Fruit fly (Drosophila melanogaster) whole organism, prepupa: ENCODE measurements around the gene alt.

Source experiments
- CG10669 ChIP-seq: fragments of 200-800 bp; sonication (Bioruptor generic); optimal IDR thresholded peaks from 3 replicates; lab custom pipeline; 2018; ENCODE audit warnings: missing biosample characterization, mild to moderate bottlenecking, missing genetic modification characterization, moderate library complexity
- CG11762 ChIP-seq: fragments of 200-800 bp; sonication (Bioruptor generic); optimal IDR thresholded peaks from 3 replicates; lab custom pipeline; 2016; ENCODE audit warnings: missing biosample characterization, missing genetic modification characterization; ENCODE audit not compliant: insufficient read depth
- CG11902 ChIP-seq: fragments of 200-800 bp; sonication (Bioruptor generic); optimal IDR thresholded peaks from 3 replicates; lab custom pipeline; 2016; ENCODE audit warnings: missing biosample characterization, missing genetic modification characterization
- CG1621 ChIP-seq: fragments of 200-800 bp; sonication (Bioruptor generic); optimal IDR thresholded peaks from 3 replicates; lab custom pipeline; 2018; ENCODE audit warnings: missing biosample characterization, mild to moderate bottlenecking, missing genetic modification characterization
- CG16779 ChIP-seq: fragments of 200-800 bp; sonication (Bioruptor generic); optimal IDR thresholded peaks from 3 replicates; lab custom pipeline; 2017; ENCODE audit warnings: missing biosample characterization, mild to moderate bottlenecking, missing genetic modification characterization
- CG3032 ChIP-seq: fragments of 200-800 bp; optimal IDR thresholded peaks from 2 replicates; lab custom pipeline; 2019; ENCODE audit warnings: missing biosample characterization, mild to moderate bottlenecking, missing genetic modification characterization, moderate library complexity
- CG31627 ChIP-seq: fragments of 200-800 bp; sonication (Bioruptor generic); optimal IDR thresholded peaks from 3 replicates; lab custom pipeline; 2016; ENCODE audit warnings: missing biosample characterization, missing genetic modification characterization
- CG32006 ChIP-seq: fragments of 200-800 bp; sonication (Bioruptor generic); optimal IDR thresholded peaks from 3 replicates; lab custom pipeline; 2017; ENCODE audit warnings: missing biosample characterization, mild to moderate bottlenecking, missing genetic modification characterization
- CG3919 ChIP-seq: fragments of 200-800 bp; sonication (Bioruptor generic); optimal IDR thresholded peaks from 3 replicates; lab custom pipeline; 2016; ENCODE audit warnings: missing biosample characterization, missing genetic modification characterization
- CG6163 ChIP-seq: fragments of 200-800 bp; sonication (Bioruptor generic); IDR thresholded peaks from 3 replicates; pipeline ENCODE4 v1.3.6; 2022; ENCODE audit warnings: missing biosample characterization, missing genetic modification characterization
- CG6276 ChIP-seq: fragments of 200-800 bp; sonication (Bioruptor generic); optimal IDR thresholded peaks from 2 replicates; lab custom pipeline; 2017; ENCODE audit warnings: missing biosample characterization, mild to moderate bottlenecking, missing genetic modification characterization
- CG6792 ChIP-seq: fragments of 200-800 bp; sonication (Bioruptor generic); optimal IDR thresholded peaks from 3 replicates; lab custom pipeline; 2016; ENCODE audit warnings: missing biosample characterization, missing genetic modification characterization
- CG6808 ChIP-seq: fragments of 200-800 bp; sonication (Bioruptor generic); optimal IDR thresholded peaks from 3 replicates; lab custom pipeline; 2017; ENCODE audit warnings: missing biosample characterization, missing genetic modification characterization, mild to moderate bottlenecking, moderate library complexity, missing genetic modification reagents
- CG7368 ChIP-seq: fragments of 200-800 bp; sonication (Bioruptor generic); optimal IDR thresholded peaks from 3 replicates; lab custom pipeline; 2016; ENCODE audit warnings: missing biosample characterization, missing genetic modification characterization
- CG8319 ChIP-seq: fragments of 200-800 bp; sonication (Bioruptor generic); optimal IDR thresholded peaks from 3 replicates; lab custom pipeline; 2016; ENCODE audit warnings: missing biosample characterization, missing genetic modification characterization
- CG8632 ChIP-seq: fragments of 200-800 bp; sonication (Bioruptor generic); optimal IDR thresholded peaks from 3 replicates; lab custom pipeline; 2016; ENCODE audit warnings: missing biosample characterization, missing genetic modification characterization
- CG9139 ChIP-seq: fragments of 200-800 bp; sonication (Bioruptor generic); optimal IDR thresholded peaks from 3 replicates; lab custom pipeline; 2017; ENCODE audit warnings: missing biosample characterization, mild to moderate bottlenecking, missing genetic modification characterization
- Eip78C ChIP-seq: fragments of 200-800 bp; sonication (Bioruptor generic); peaks from one replicate; lab custom pipeline; 2016; ENCODE audit warnings: missing biosample characterization, missing genetic modification characterization
- Eip93F ChIP-seq: fragments of 200-800 bp; sonication (Bioruptor generic); optimal IDR thresholded peaks from 2 replicates; lab custom pipeline; 2016; ENCODE audit warnings: missing biosample characterization, mild to moderate bottlenecking, missing genetic modification characterization
- Ets21C ChIP-seq: fragments of 200-800 bp; sonication (Bioruptor generic); optimal IDR thresholded peaks from 3 replicates; lab custom pipeline; 2016; ENCODE audit warnings: missing biosample characterization, missing genetic modification characterization
- Ets96B ChIP-seq: fragments of 200-800 bp; optimal IDR thresholded peaks from 2 replicates; lab custom pipeline; 2019; ENCODE audit warnings: missing biosample characterization, mild to moderate bottlenecking, missing genetic modification characterization, moderate library complexity
- Gug ChIP-seq: fragments of 200-800 bp; sonication (Bioruptor generic); IDR thresholded peaks from 2 replicates; pipeline ENCODE4 v1.3.6; 2022; ENCODE audit warnings: missing biosample characterization, missing genetic modification characterization
- Hr38 ChIP-seq: sonication (Bioruptor generic); optimal IDR thresholded peaks from 2 replicates; lab custom pipeline; 2016; ENCODE audit warnings: missing biosample characterization, missing genetic modification characterization
- Hr4 ChIP-seq: fragments of 200-800 bp; sonication (Bioruptor generic); optimal IDR thresholded peaks from 3 replicates; lab custom pipeline; 2016; ENCODE audit warnings: missing biosample characterization, missing genetic modification characterization
- Lpt ChIP-seq: fragments of 200-800 bp; sonication (Bioruptor generic); optimal IDR thresholded peaks from 3 replicates; lab custom pipeline; 2016; ENCODE audit warnings: missing biosample characterization, missing genetic modification characterization
- Met ChIP-seq: fragments of 200-800 bp; sonication (Bioruptor generic); optimal IDR thresholded peaks from 3 replicates; lab custom pipeline; 2016; ENCODE audit warnings: missing biosample characterization, missing genetic modification characterization
- OdsH ChIP-seq: fragments of 200-800 bp; sonication (Bioruptor generic); optimal IDR thresholded peaks from 3 replicates; lab custom pipeline; 2016; ENCODE audit warnings: missing biosample characterization, missing genetic modification characterization
- Smox ChIP-seq: fragments of 200-800 bp; sonication (Bioruptor generic); optimal IDR thresholded peaks from 3 replicates; lab custom pipeline; 2016; ENCODE audit warnings: missing biosample characterization, missing genetic modification characterization
- Sox102F ChIP-seq: fragments of 200-800 bp; sonication (Bioruptor generic); optimal IDR thresholded peaks from 2 replicates; lab custom pipeline; 2016; ENCODE audit warnings: missing biosample characterization, mild to moderate bottlenecking, missing genetic modification characterization
- Sox14 ChIP-seq: fragments of 200-800 bp; sonication (Bioruptor generic); optimal IDR thresholded peaks from 3 replicates; lab custom pipeline; 2016; ENCODE audit warnings: missing biosample characterization, missing genetic modification characterization
- Sox15 ChIP-seq: fragments of 200-800 bp; sonication (Bioruptor generic); optimal IDR thresholded peaks from 3 replicates; lab custom pipeline; 2016; ENCODE audit warnings: missing biosample characterization, missing genetic modification characterization
- achi ChIP-seq: fragments of 200-800 bp; sonication (Bioruptor generic); optimal IDR thresholded peaks from 3 replicates; lab custom pipeline; 2016; ENCODE audit warnings: missing biosample characterization, missing genetic modification characterization
- cyc ChIP-seq: fragments of 200-800 bp; sonication (Bioruptor generic); optimal IDR thresholded peaks from 3 replicates; lab custom pipeline; 2016; ENCODE audit warnings: missing biosample characterization, missing genetic modification characterization
- dac ChIP-seq: fragments of 200-800 bp; sonication (Bioruptor generic); optimal IDR thresholded peaks from 2 replicates; lab custom pipeline; 2017; ENCODE audit warnings: missing biosample characterization, mild to moderate bottlenecking, missing genetic modification characterization
- dsx ChIP-seq: fragments of 200-800 bp; optimal IDR thresholded peaks from 3 replicates; lab custom pipeline; 2019; ENCODE audit warnings: missing biosample characterization, mild to moderate bottlenecking, missing genetic modification characterization, moderate library complexity; ENCODE audit not compliant: poor library complexity, severe bottlenecking
- eg ChIP-seq: fragments of 200-800 bp; sonication (Bioruptor generic); IDR thresholded peaks from 3 replicates; pipeline ENCODE4 v1.3.6; 2022; ENCODE audit warnings: missing biosample characterization, missing genetic modification characterization
- esn ChIP-seq: fragments of 200-800 bp; sonication (Bioruptor generic); optimal IDR thresholded peaks from 2 replicates; lab custom pipeline; 2016; ENCODE audit warnings: missing biosample characterization, mild to moderate bottlenecking, missing genetic modification characterization, moderate library complexity
- fd85E ChIP-seq: fragments of 200-800 bp; sonication (Bioruptor generic); optimal IDR thresholded peaks from 3 replicates; lab custom pipeline; 2016; ENCODE audit warnings: missing biosample characterization, missing genetic modification characterization
- fkh ChIP-seq: fragments of 200-800 bp; sonication (Bioruptor generic); optimal IDR thresholded peaks from 3 replicates; lab custom pipeline; 2017; ENCODE audit warnings: missing biosample characterization, mild to moderate bottlenecking, missing genetic modification characterization, moderate library complexity
- lz ChIP-seq: fragments of 200-800 bp; sonication (Bioruptor generic); optimal IDR thresholded peaks from 3 replicates; lab custom pipeline; 2016; ENCODE audit warnings: missing biosample characterization, missing genetic modification characterization
- net ChIP-seq: fragments of 200-800 bp; sonication (Bioruptor generic); optimal IDR thresholded peaks from 3 replicates; lab custom pipeline; 2016; ENCODE audit warnings: missing biosample characterization, missing genetic modification characterization
- pdm3 ChIP-seq: fragments of 200-800 bp; sonication (Bioruptor generic); optimal IDR thresholded peaks from 3 replicates; lab custom pipeline; 2016; ENCODE audit warnings: missing biosample characterization, missing genetic modification characterization
- salr ChIP-seq, 2 experiments: fragments of 200-800 bp; sonication (Bioruptor generic); optimal IDR thresholded peaks; 3 replicates each; lab custom pipeline; 2016 to 2018; ENCODE audit warnings: missing biosample characterization in 2 of 2, missing genetic modification characterization in 2 of 2, mild to moderate bottlenecking in 1 of 2
- ss ChIP-seq, 2 experiments: fragments of 200-800 bp; sonication (Bioruptor generic); optimal IDR thresholded peaks; 2 replicates in 1 of 2; 3 replicates in 1 of 2; lab custom pipeline; 2017 to 2018; ENCODE audit warnings: mild to moderate bottlenecking in 2 of 2, missing biosample characterization in 2 of 2, missing genetic modification characterization in 2 of 2, moderate library complexity in 1 of 2

The alt gene

DNA sequence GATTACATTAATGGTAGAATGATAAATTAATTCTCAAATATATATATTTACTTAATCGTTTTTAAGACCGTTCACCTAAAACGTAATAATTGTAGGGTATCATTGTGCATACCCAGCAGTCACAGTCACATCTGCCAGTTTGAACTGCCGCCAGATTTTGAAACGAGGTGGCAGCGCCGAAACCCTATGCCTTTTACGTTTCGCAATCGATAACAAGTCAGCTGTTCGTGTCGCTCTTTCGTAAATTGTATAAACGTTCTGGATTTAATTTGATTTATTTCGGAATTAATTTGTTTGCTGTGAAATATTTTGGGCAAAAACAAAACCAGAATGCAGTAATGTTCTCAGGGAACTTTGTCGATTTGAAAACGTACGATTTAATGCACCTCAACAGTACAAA, 34.9 kb downstream of the alt start, which contains the start of gene CG14322:
CG14322 (plus strand) TSS at position 236 of the 400 bp plus-strand sequence.
- TF ChIP-seq CG6276 (GFP tag; lab: Kevin White, UChicago), result no peak
- TF ChIP-seq CG6163 (GFP tag; lab: Robert Waterston, UW), result no peak
- no peak for TF ChIP-seq CG7368
- peak; percentile 1 for TF ChIP-seq CG3032 (tag; lab: Kevin White, UChicago)
- TF ChIP-seq CG9139, result no peak
- no peak for TF ChIP-seq CG10669 (GFP tag; lab: Kevin White, UChicago)
- TF ChIP-seq Smox (GFP tag; lab: Kevin White, UChicago), result no peak

DNA sequence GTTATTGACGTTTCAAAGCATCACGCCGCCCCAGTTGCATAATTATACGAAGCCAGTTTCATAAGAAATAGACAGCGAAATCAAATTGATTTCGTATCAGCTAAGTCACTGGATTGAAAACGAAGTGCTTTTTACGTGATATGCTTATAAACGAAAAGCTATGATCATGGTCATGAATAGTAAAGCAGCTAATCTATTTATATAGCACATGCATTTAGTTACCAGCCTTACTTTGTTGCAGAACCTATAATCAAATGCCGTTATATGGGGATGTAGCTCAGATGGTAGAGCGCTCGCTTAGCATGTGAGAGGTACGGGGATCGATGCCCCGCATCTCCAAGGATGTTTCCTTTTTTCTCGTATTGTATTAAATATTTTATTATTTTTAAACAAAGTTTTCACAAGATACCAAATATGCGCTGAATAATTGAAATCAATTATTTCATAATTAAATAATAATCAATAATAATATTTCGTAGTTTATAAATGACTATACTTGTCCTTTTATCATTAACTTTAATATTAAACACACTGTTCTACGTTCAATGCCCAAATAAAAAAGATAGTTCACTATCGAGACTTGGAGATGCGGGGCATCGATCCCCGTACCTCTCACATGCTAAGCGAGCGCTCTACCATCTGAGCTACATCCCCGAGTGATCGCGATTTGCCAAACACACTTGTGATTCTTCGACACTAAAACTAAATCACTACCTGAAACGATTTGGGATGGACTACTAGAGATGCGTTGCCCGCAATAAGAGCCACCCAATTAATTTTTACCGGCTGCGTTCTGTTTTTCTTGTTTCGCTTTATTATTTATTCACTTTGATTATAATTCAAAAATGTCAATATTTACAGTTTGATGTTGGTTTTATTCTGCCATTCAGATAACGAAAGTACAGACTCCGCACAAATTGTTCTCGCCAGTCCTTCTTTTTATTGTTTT, 35.9 kb downstream of the alt start:
- TF ChIP-seq CG11902 (GFP tag; lab: Kevin White, UChicago) (no peak), Eip78C (GFP tag; lab: Kevin White, UChicago) (peak; percentile 67), CG11762 (GFP tag; lab: Kevin White, UChicago) (no peak), eg (GFP tag; lab: Robert Waterston, UW) (no peak), Lpt (GFP tag; lab: Kevin White, UChicago) (no peak), CG8319 (GFP tag; lab: Kevin White, UChicago) (no peak), Hr38 (GFP tag; lab: Kevin White, UChicago) (no peak), Eip93F (no peak), Sox102F (GFP tag; lab: Kevin White, UChicago) (peak; percentile 34), Sox15 (GFP tag; lab: Kevin White, UChicago) (no peak), salr (GFP tag; optimal IDR thresholded peaks at IDR 0.05; lab: Kevin White, UChicago) (no peak), Ets21C (GFP tag; lab: Kevin White, UChicago) (no peak), CG32006 (GFP tag; lab: Kevin White, UChicago) (no peak), OdsH (GFP tag; lab: Kevin White, UChicago) (no peak), lz (GFP tag; lab: Kevin White, UChicago) (no peak), net (no peak), dsx (GFP tag; lab: Kevin White, UChicago) (peak; percentile 84), CG1621 (tag; lab: Kevin White, UChicago) (no peak), CG3032 (tag; lab: Kevin White, UChicago) (no peak), dac (GFP tag; lab: Kevin White, UChicago) (no peak), Met (GFP tag; lab: Kevin White, UChicago) (peak; percentile 14), CG16779 (no peak), Sox14 (GFP tag; lab: Kevin White, UChicago) (no peak), Ets96B (tag; lab: Kevin White, UChicago) (no peak), Gug (no peak), CG31627 (GFP tag; lab: Kevin White, UChicago) (no peak), CG6792 (peak; percentile 2), CG9139 (no peak), CG7368 (no peak), CG10669 (GFP tag; lab: Kevin White, UChicago) (no peak), esn (GFP tag; lab: Kevin White, UChicago) (peak; percentile 21), CG3919 (no peak), CG6808 (GFP tag; lab: Kevin White, UChicago) (no peak), fkh (GFP tag; lab: Kevin White, UChicago) (peak; percentile 33), cyc (GFP tag; lab: Kevin White, UChicago) (no peak), CG6163 (GFP tag; lab: Robert Waterston, UW) (no peak), fd85E (GFP tag; lab: Kevin White, UChicago) (no peak), ss (GFP tag; optimal IDR thresholded peaks at IDR 0.05; lab: Kevin White, UChicago) (no peak), Hr4 (no peak), achi (GFP tag; lab: Kevin White, UChicago) (no peak), pdm3 (no peak), CG8632 (GFP tag; lab: Kevin White, UChicago) (no peak)
